Worm (Caenorhabditis elegans) whole organism, L1 larva: ENCODE data around the gene C06E2.1.

ENCODE experiments used
- C04F5.9 ChIP-seq: sonication (generic microtip); optimal IDR thresholded peaks from 2 replicates; lab custom pipeline; 2016; ENCODE audit warnings: missing genetic modification characterization, missing compliant biosample characterization
- C16A3.4 ChIP-seq: fragments of 150-350 bp; optimal IDR thresholded peaks from 2 replicates; lab custom pipeline; 2014; ENCODE audit warnings: missing biosample characterization, missing genetic modification characterization
- C34B4.2 ChIP-seq: sonication (generic microtip); optimal IDR thresholded peaks from 2 replicates; lab custom pipeline; 2017; ENCODE audit warnings: mild to moderate bottlenecking, missing genetic modification characterization, missing compliant biosample characterization
- F16B12.6 ChIP-seq: fragments of 150-350 bp; optimal IDR thresholded peaks from 2 replicates; lab custom pipeline; 2014; ENCODE audit warnings: missing biosample characterization, missing genetic modification characterization
- Y116A8C.19 ChIP-seq: sonication (generic microtip); optimal IDR thresholded peaks from 2 replicates; lab custom pipeline; 2016; ENCODE audit warnings: missing compliant biosample characterization, missing genetic modification characterization, borderline replicate concordance
- aly-2 ChIP-seq: fragments of 150-350 bp; optimal IDR thresholded peaks from 2 replicates; lab custom pipeline; 2014; ENCODE audit warnings: missing biosample characterization, missing genetic modification characterization
- ama-1 ChIP-seq: fragments of 150-350 bp; optimal IDR thresholded peaks from 2 replicates; lab custom pipeline; 2014
- blmp-1 ChIP-seq: fragments of 150-350 bp; optimal IDR thresholded peaks from 2 replicates; lab custom pipeline; 2014; ENCODE audit warnings: missing biosample characterization, missing genetic modification characterization
- ceh-8 ChIP-seq: fragments of 200-800 bp; sonication (Bioruptor generic); optimal IDR thresholded peaks from 2 replicates; lab custom pipeline; 2018; ENCODE audit warnings: mild to moderate bottlenecking, missing genetic modification characterization, moderate library complexity, missing compliant biosample characterization
- ceh-82 ChIP-seq, 3 experiments: fragments of 150-350 bp in 1 of 3; sonication (generic microtip) in 2 of 3; optimal IDR thresholded peaks; 2 replicates each; lab custom pipeline; 2014 to 2017; ENCODE audit warnings: missing biosample characterization in 3 of 3, missing genetic modification characterization in 3 of 3
- ceh-88 ChIP-seq: fragments of 200-800 bp; sonication (Bioruptor generic); IDR thresholded peaks from 2 replicates; pipeline ENCODE4 v1.3.6; 2022; ENCODE audit warnings: missing genetic modification characterization, missing compliant biosample characterization
- ceh-90 ChIP-seq: sonication (generic microtip); optimal IDR thresholded peaks from 2 replicates; lab custom pipeline; 2016; ENCODE audit warnings: missing genetic modification characterization, missing compliant biosample characterization
- ces-1 ChIP-seq: fragments of 150-350 bp; optimal IDR thresholded peaks from 2 replicates; lab custom pipeline; 2014; ENCODE audit warnings: missing biosample characterization, missing genetic modification reagents, missing genetic modification characterization
- dpl-1 ChIP-seq, 3 experiments: fragments of 150-350 bp in 2 of 3; sonication (generic microtip) in 1 of 3; optimal IDR thresholded peaks; 2 replicates each; lab custom pipeline; 2014 to 2017; ENCODE audit warnings: missing biosample characterization in 3 of 3, missing genetic modification characterization in 3 of 3, missing genetic modification reagents in 3 of 3
- efl-1 ChIP-seq, 4 experiments: fragments of 150-350 bp; optimal IDR thresholded peaks in 3 of 4; peaks in 1 of 4; 1 replicate in 1 of 4; 2 replicates in 3 of 4; lab custom pipeline; 2014; ENCODE audit warnings: missing biosample characterization in 2 of 4, missing genetic modification characterization in 2 of 4, missing genetic modification reagents in 2 of 4
- elt-2 ChIP-seq: sonication (generic microtip); optimal IDR thresholded peaks from 2 replicates; lab custom pipeline; 2016; ENCODE audit warnings: missing genetic modification characterization, mild to moderate bottlenecking, inconsistent platforms, missing compliant biosample characterization, missing genetic modification reagents
- elt-3 ChIP-seq, 6 experiments: fragments of 150-350 bp in 1 of 6; sonication (generic microtip); optimal IDR thresholded peaks; 2 replicates each; lab custom pipeline; 2017 to 2018; ENCODE audit warnings: missing biosample characterization in 6 of 6, missing genetic modification characterization in 6 of 6, inconsistent platforms in 1 of 6
- fkh-10 ChIP-seq: sonication (generic microtip); optimal IDR thresholded peaks from 2 replicates; lab custom pipeline; 2017; ENCODE audit warnings: missing biosample characterization, missing genetic modification reagents, missing genetic modification characterization
- fkh-4 ChIP-seq: sonication (generic microtip); optimal IDR thresholded peaks from 2 replicates; lab custom pipeline; 2016; ENCODE audit warnings: missing compliant biosample characterization, missing genetic modification characterization, borderline replicate concordance
- fkh-8 ChIP-seq: sonication (generic microtip); optimal IDR thresholded peaks from 2 replicates; lab custom pipeline; 2016; ENCODE audit warnings: mild to moderate bottlenecking, missing genetic modification characterization, missing compliant biosample characterization
- jun-1 ChIP-seq: fragments of 150-350 bp; optimal IDR thresholded peaks from 2 replicates; lab custom pipeline; 2014; ENCODE audit warnings: missing biosample characterization, missing genetic modification reagents, missing genetic modification characterization
- lin-13 ChIP-seq: fragments of 150-350 bp; optimal IDR thresholded peaks from 2 replicates; lab custom pipeline; 2014; ENCODE audit warnings: missing biosample characterization, missing genetic modification reagents, missing genetic modification characterization
- lin-14 ChIP-seq: fragments of 200-800 bp; sonication (Bioruptor generic); optimal IDR thresholded peaks from 2 replicates; lab custom pipeline; 2018; ENCODE audit warnings: mild to moderate bottlenecking, missing genetic modification characterization, moderate library complexity, missing compliant biosample characterization
- lin-15B ChIP-seq: fragments of 150-350 bp; sonication (generic microtip); optimal IDR thresholded peaks from 3 replicates; lab custom pipeline; 2014; ENCODE audit warnings: missing biosample characterization, missing genetic modification characterization
- lin-35 ChIP-seq, 2 experiments: fragments of 150-350 bp; optimal IDR thresholded peaks; 2 replicates each; lab custom pipeline; 2014; ENCODE audit warnings: missing biosample characterization in 2 of 2, missing genetic modification characterization in 2 of 2, missing genetic modification reagents in 2 of 2
- lin-39 ChIP-seq: fragments of 150-350 bp; optimal IDR thresholded peaks from 2 replicates; lab custom pipeline; 2014; ENCODE audit warnings: missing biosample characterization, missing genetic modification reagents, missing genetic modification characterization
- lir-3 ChIP-seq: sonication (generic microtip); optimal IDR thresholded peaks from 2 replicates; lab custom pipeline; 2016; ENCODE audit warnings: mild to moderate bottlenecking, missing genetic modification characterization, moderate library complexity, missing compliant biosample characterization; ENCODE audit not compliant: poor library complexity
- mef-2 ChIP-seq: fragments of 150-350 bp; optimal IDR thresholded peaks from 2 replicates; lab custom pipeline; 2014; ENCODE audit warnings: missing biosample characterization, missing genetic modification characterization
- mep-1 ChIP-seq: fragments of 150-350 bp; optimal IDR thresholded peaks from 2 replicates; lab custom pipeline; 2014; ENCODE audit warnings: missing biosample characterization, missing genetic modification characterization
- nhr-11 ChIP-seq: fragments of 150-350 bp; optimal IDR thresholded peaks from 2 replicates; lab custom pipeline; 2014; ENCODE audit warnings: missing biosample characterization, missing genetic modification characterization
- nhr-12 ChIP-seq: sonication (generic microtip); optimal IDR thresholded peaks from 2 replicates; lab custom pipeline; 2017; ENCODE audit warnings: missing biosample characterization, missing genetic modification characterization
- nhr-20 ChIP-seq: sonication (generic microtip); optimal IDR thresholded peaks from 2 replicates; lab custom pipeline; 2016; ENCODE audit warnings: mild to moderate bottlenecking, missing genetic modification characterization, missing compliant biosample characterization
- nhr-237 ChIP-seq: fragments of 150-350 bp; optimal IDR thresholded peaks from 2 replicates; lab custom pipeline; 2014; ENCODE audit warnings: missing biosample characterization, missing genetic modification characterization
- nhr-28 ChIP-seq: fragments of 150-350 bp; optimal IDR thresholded peaks from 2 replicates; lab custom pipeline; 2014; ENCODE audit warnings: missing biosample characterization, missing genetic modification characterization
- nhr-76 ChIP-seq: sonication (generic microtip); optimal IDR thresholded peaks from 2 replicates; lab custom pipeline; 2017; ENCODE audit warnings: missing biosample characterization, missing genetic modification characterization
- nhr-77 ChIP-seq: fragments of 150-350 bp; optimal IDR thresholded peaks from 2 replicates; lab custom pipeline; 2014; ENCODE audit warnings: missing biosample characterization, missing genetic modification characterization
- pag-3 ChIP-seq: sonication (generic microtip); optimal IDR thresholded peaks from 2 replicates; lab custom pipeline; 2017; ENCODE audit warnings: missing genetic modification characterization, mild to moderate bottlenecking, missing compliant biosample characterization, antibody characterized with exemption, borderline replicate concordance; ENCODE audit not compliant: insufficient read depth
- pax-3 ChIP-seq: fragments of 200-800 bp; sonication (Bioruptor generic); optimal IDR thresholded peaks from 2 replicates; lab custom pipeline; 2018; ENCODE audit warnings: mild to moderate bottlenecking, missing genetic modification characterization, moderate library complexity, missing compliant biosample characterization
- pqm-1 ChIP-seq: sonication (generic microtip); optimal IDR thresholded peaks from 3 replicates; lab custom pipeline; 2017; ENCODE audit warnings: missing biosample characterization, missing genetic modification characterization
- skn-1 ChIP-seq: fragments of 150-350 bp; optimal IDR thresholded peaks from 2 replicates; lab custom pipeline; 2014; ENCODE audit warnings: missing biosample characterization, missing genetic modification characterization
- snpc-4 ChIP-seq: fragments of 150-350 bp; optimal IDR thresholded peaks from 2 replicates; lab custom pipeline; 2014; ENCODE audit warnings: missing biosample characterization, missing genetic modification characterization
- sox-4 ChIP-seq: sonication (generic microtip); optimal IDR thresholded peaks from 2 replicates; lab custom pipeline; 2016; ENCODE audit warnings: missing genetic modification characterization, missing compliant biosample characterization
- sptf-1 ChIP-seq: fragments of 150-350 bp; optimal IDR thresholded peaks from 2 replicates; lab custom pipeline; 2014; ENCODE audit warnings: missing biosample characterization, missing genetic modification characterization
- swsn-7 ChIP-seq: sonication (generic microtip); optimal IDR thresholded peaks from 2 replicates; lab custom pipeline; 2016; ENCODE audit warnings: missing genetic modification characterization, missing compliant biosample characterization
- tbx-2 ChIP-seq: sonication (generic microtip); optimal IDR thresholded peaks from 2 replicates; lab custom pipeline; 2016; ENCODE audit warnings: missing genetic modification characterization, missing compliant biosample characterization
- unc-130 ChIP-seq: fragments of 150-350 bp; optimal IDR thresholded peaks from 2 replicates; lab custom pipeline; 2017; ENCODE audit warnings: missing biosample characterization, missing genetic modification characterization, inconsistent platforms
- unc-30 ChIP-seq: sonication (generic microtip); optimal IDR thresholded peaks from 2 replicates; lab custom pipeline; 2017; ENCODE audit warnings: missing biosample characterization, missing genetic modification characterization
- unc-62 ChIP-seq: fragments of 150-350 bp; optimal IDR thresholded peaks from 2 replicates; lab custom pipeline; 2014; ENCODE audit warnings: missing biosample characterization, missing genetic modification reagents, missing genetic modification characterization
- unc-86 ChIP-seq: sonication (generic microtip); optimal IDR thresholded peaks from 2 replicates; lab custom pipeline; 2016; ENCODE audit warnings: missing genetic modification characterization, missing compliant biosample characterization
- unc-98 ChIP-seq: fragments of 200-800 bp; sonication (Bioruptor generic); IDR thresholded peaks from 2 replicates; pipeline ENCODE4 v1.3.6; 2022; ENCODE audit warnings: missing genetic modification characterization, missing compliant biosample characterization
- xbp-1 ChIP-seq: sonication (generic microtip); optimal IDR thresholded peaks from 2 replicates; lab custom pipeline; 2016; ENCODE audit warnings: missing genetic modification characterization, missing compliant biosample characterization
- zag-1 ChIP-seq: fragments of 150-350 bp; optimal IDR thresholded peaks from 2 replicates; lab custom pipeline; 2014; ENCODE audit warnings: missing biosample characterization, missing genetic modification characterization
- zip-4 ChIP-seq: fragments of 200-800 bp; sonication (Bioruptor generic); optimal IDR thresholded peaks from 2 replicates; lab custom pipeline; 2018; ENCODE audit warnings: mild to moderate bottlenecking, missing genetic modification characterization, moderate library complexity, missing compliant biosample characterization

C06E2.1 gene

DNA sequence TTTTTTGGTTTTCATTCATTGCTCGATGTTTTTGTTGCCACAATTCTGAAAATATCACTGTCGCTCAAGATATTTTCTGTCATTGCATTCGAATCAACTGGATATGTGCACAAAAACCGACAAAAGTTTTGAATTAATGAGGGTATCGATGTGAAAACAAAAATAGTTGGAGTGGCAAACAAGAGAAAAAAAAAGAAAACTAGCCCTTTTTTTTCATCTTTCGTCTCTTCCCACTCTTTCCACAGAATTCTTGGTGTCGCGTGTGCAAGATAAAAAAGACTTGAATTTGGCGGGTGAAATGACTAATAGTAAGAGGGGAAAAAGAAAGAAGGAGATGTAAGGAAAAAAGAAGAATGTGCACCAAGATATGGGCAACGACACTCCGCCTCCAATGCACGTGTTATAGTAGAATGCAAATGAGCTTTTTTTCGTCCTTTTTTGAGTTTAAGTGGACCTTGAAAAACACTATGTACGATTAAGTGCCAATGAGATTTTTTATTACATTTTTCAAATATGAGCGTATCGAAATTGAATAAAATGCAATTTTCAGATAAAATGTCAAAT is 5.5 kb downstream of the C06E2.1 start, which contains the start of the genes ubc-22 and ubc-21:
Gene ubc-22, minus strand, starts transcription at position 51 of the 564 bp plus-strand sequence.
Gene ubc-21, plus strand, starts transcription at position 514 of the 564 bp plus-strand sequence.
- TF ChIP-seq unc-98 (GFP tag; lab: Robert Waterston, UW) (no peak), elt-2 (no peak), lin-13 (GFP tag; lab: Kevin White, UChicago) (no peak), ceh-88 (GFP tag; lab: Robert Waterston, UW) (no peak), unc-130 (no peak), unc-30 (no peak), snpc-4 (tag; lab: Kevin White, UChicago) (no peak), tbx-2 (tag; lab: Kevin White, UChicago) (no peak), xbp-1 (tag; lab: Kevin White, UChicago) (no peak), ama-1 (no peak), swsn-7 (tag; lab: Kevin White, UChicago) (no peak), skn-1 (no peak), lin-35 (GFP tag; optimal IDR thresholded peaks at IDR 0.05; lab: Kevin White, UChicago) (peak in 1 of 2 experiments; percentile 20), elt-3 (tag; optimal IDR thresholded peaks at IDR 0.05; lab: Kevin White, UChicago) (no peak), pag-3 (tag; lab: Kevin White, UChicago) (no peak), lin-15B (tag; lab: Kevin White, UChicago) (no peak), lir-3 (no peak), C34B4.2 (tag; lab: Kevin White, UChicago) (no peak), mep-1 (tag; lab: Kevin White, UChicago) (no peak), dpl-1 (GFP tag; optimal IDR thresholded peaks at IDR 0.05; lab: Kevin White, UChicago) (peak in 1 of 3 experiments; percentile 47), pqm-1 (tag; lab: Kevin White, UChicago) (no peak), C04F5.9 (tag; lab: Kevin White, UChicago) (no peak), sptf-1 (tag; lab: Kevin White, UChicago) (no peak), zip-4 (GFP tag; lab: Kevin White, UChicago) (no peak), nhr-28 (no peak), unc-62 (no peak), nhr-76 (tag; lab: Kevin White, UChicago) (no peak), fkh-8 (peak; percentile 67), nhr-12 (no peak), pax-3 (tag; lab: Kevin White, UChicago) (no peak), nhr-237 (tag; lab: Kevin White, UChicago) (no peak), C16A3.4 (tag; lab: Kevin White, UChicago) (no peak), ceh-90 (tag; lab: Kevin White, UChicago) (no peak), ceh-8 (GFP tag; lab: Kevin White, UChicago) (no peak), sox-4 (peak; percentile 2), lin-39 (tag; lab: Kevin White, UChicago) (no peak), ces-1 (GFP tag; lab: Kevin White, UChicago) (no peak), fkh-10 (GFP tag; lab: Kevin White, UChicago) (peak; percentile 10), fkh-4 (no peak), efl-1 (optimal IDR thresholded peaks at IDR 0.05; lab: Kevin White, UChicago) (peak in 1 of 2 experiments; percentile 23), efl-1 (GFP tag; optimal IDR thresholded peaks at IDR 0.05 in 1 of 2; lab: Kevin White, UChicago) (no peak), aly-2 (tag; lab: Kevin White, UChicago) (no peak), F16B12.6 (tag; lab: Kevin White, UChicago) (no peak), blmp-1 (tag; lab: Kevin White, UChicago) (no peak), nhr-20 (tag; lab: Kevin White, UChicago) (no peak), zag-1 (no peak), nhr-77 (tag; lab: Kevin White, UChicago) (no peak), jun-1 (no peak), Y116A8C.19 (tag; lab: Kevin White, UChicago) (no peak), lin-14 (GFP tag; lab: Kevin White, UChicago) (peak; percentile 77), nhr-11 (tag; lab: Kevin White, UChicago) (no peak), unc-86 (tag; lab: Kevin White, UChicago) (peak; percentile 13), mef-2 (tag; lab: Kevin White, UChicago) (no peak), ceh-82 (tag; optimal IDR thresholded peaks at IDR 0.05; lab: Kevin White, UChicago) (peak in 1 of 3 experiments; percentile 21)
